Fruit fly (Drosophila melanogaster) whole organism, embryonic: Measurements from ENCODE around the gene CG16775.
A peak's percentile ranks its signal among the peaks of the same experiment; 100 is the strongest.

Source experiments
- CG1024 ChIP-seq: fragments of 200-800 bp; sonication (Bioruptor generic); IDR thresholded peaks from 2 replicates; pipeline ENCODE4 v1.3.6; 2022; ENCODE audit warnings: missing biosample characterization, missing genetic modification characterization
- CG11695 ChIP-seq: fragments of 200-800 bp; sonication (Bioruptor generic); IDR thresholded peaks from 3 replicates; pipeline ENCODE4 v1.3.6; 2022; ENCODE audit warnings: missing biosample characterization, missing genetic modification characterization
- CG12071 ChIP-seq: fragments of 200-800 bp; sonication (Bioruptor generic); optimal IDR thresholded peaks from 3 replicates; lab custom pipeline; 2018; ENCODE audit warnings: missing biosample characterization, mild to moderate bottlenecking, missing genetic modification characterization
- CG12659 ChIP-seq: fragments of 200-800 bp; sonication (Bioruptor generic); optimal IDR thresholded peaks from 3 replicates; lab custom pipeline; 2017; ENCODE audit warnings: mild to moderate bottlenecking, missing biosample characterization, missing genetic modification reagents, missing genetic modification characterization
- CG13287 ChIP-seq: fragments of 200-800 bp; sonication (Bioruptor generic); IDR thresholded peaks from 2 replicates; pipeline ENCODE4 v1.3.6; 2022; ENCODE audit warnings: missing biosample characterization, missing genetic modification characterization; ENCODE audit not compliant: partially characterized antibody
- CG14050 ChIP-seq: fragments of 200-800 bp; sonication (Bioruptor generic); IDR thresholded peaks from 3 replicates; pipeline ENCODE4 v1.3.6; 2022; ENCODE audit warnings: missing biosample characterization, missing genetic modification characterization
- CG14441 ChIP-seq: fragments of 200-800 bp; sonication (Bioruptor generic); IDR thresholded peaks from 2 replicates; pipeline ENCODE4 v1.3.6; 2022; ENCODE audit warnings: missing biosample characterization, missing genetic modification characterization
- CG15073 ChIP-seq: fragments of 200-800 bp; sonication (Bioruptor generic); optimal IDR thresholded peaks from 2 replicates; lab custom pipeline; 2016; ENCODE audit warnings: missing biosample characterization, missing genetic modification characterization
- CG1529 ChIP-seq: fragments of 200-800 bp; sonication (Bioruptor generic); optimal IDR thresholded peaks from 3 replicates; lab custom pipeline; 2018; ENCODE audit warnings: missing biosample characterization, missing genetic modification characterization
- CG16813 ChIP-seq: fragments of 200-800 bp; sonication (Bioruptor generic); IDR thresholded peaks from 3 replicates; pipeline ENCODE4 v1.3.6; 2022; ENCODE audit warnings: missing biosample characterization, missing genetic modification characterization; ENCODE audit not compliant: partially characterized antibody
- CG17829 ChIP-seq: fragments of 200-800 bp; optimal IDR thresholded peaks from 2 replicates; lab custom pipeline; 2019; ENCODE audit warnings: missing biosample characterization, mild to moderate bottlenecking, missing genetic modification characterization, moderate library complexity
- CG2129 ChIP-seq: fragments of 200-800 bp; sonication (Bioruptor generic); IDR thresholded peaks from 2 replicates; pipeline ENCODE4 v1.3.6; 2022; ENCODE audit warnings: missing biosample characterization, missing genetic modification characterization; ENCODE audit not compliant: partially characterized antibody
- CG2889 ChIP-seq: fragments of 200-800 bp; sonication (Bioruptor generic); IDR thresholded peaks from 3 replicates; pipeline ENCODE4 v1.3.6; 2022; ENCODE audit warnings: missing biosample characterization, missing genetic modification characterization
- CG33213 ChIP-seq: fragments of 200-800 bp; sonication (Bioruptor generic); optimal IDR thresholded peaks from 3 replicates; lab custom pipeline; 2016; ENCODE audit warnings: missing biosample characterization, missing genetic modification characterization
- CG3726 ChIP-seq: fragments of 200-800 bp; sonication (Bioruptor generic); IDR thresholded peaks from 3 replicates; pipeline ENCODE4, ENCODE4 v1.3.6; 2022; ENCODE audit warnings: missing biosample characterization, missing genetic modification characterization
- CG4328 ChIP-seq: fragments of 200-800 bp; sonication (Bioruptor generic); optimal IDR thresholded peaks from 3 replicates; lab custom pipeline; 2017; ENCODE audit warnings: missing biosample characterization, missing genetic modification reagents, missing genetic modification characterization
- CG4360 ChIP-seq: fragments of 200-800 bp; sonication (Bioruptor generic); IDR thresholded peaks from 2 replicates; pipeline ENCODE4 v1.3.6; 2022; ENCODE audit warnings: missing biosample characterization, missing genetic modification characterization
- CG4404 ChIP-seq: fragments of 200-800 bp; sonication (Bioruptor generic); IDR thresholded peaks from 2 replicates; pipeline ENCODE4 v1.3.6; 2022; ENCODE audit warnings: missing biosample characterization, missing genetic modification characterization
- CG4707 ChIP-seq: fragments of 200-800 bp; sonication (Bioruptor generic); optimal IDR thresholded peaks from 2 replicates; lab custom pipeline; 2018; ENCODE audit warnings: missing biosample characterization, mild to moderate bottlenecking, missing genetic modification characterization, moderate library complexity
- CG5953 ChIP-seq: fragments of 200-800 bp; sonication (Bioruptor generic); IDR thresholded peaks from 2 replicates; pipeline ENCODE4 v1.3.6; 2022; ENCODE audit warnings: missing biosample characterization, missing genetic modification characterization
- CG8765 ChIP-seq: fragments of 200-800 bp; sonication (Bioruptor generic); IDR thresholded peaks from 2 replicates; pipeline ENCODE4 v1.3.6; 2022; ENCODE audit warnings: missing biosample characterization, missing genetic modification characterization
- CG9437 ChIP-seq: fragments of 200-800 bp; sonication (Bioruptor generic); optimal IDR thresholded peaks from 2 replicates; lab custom pipeline; 2018; ENCODE audit warnings: missing biosample characterization, mild to moderate bottlenecking, missing genetic modification characterization
- CG9727 ChIP-seq: fragments of 200-800 bp; sonication (Bioruptor generic); optimal IDR thresholded peaks from 3 replicates; lab custom pipeline; 2017; ENCODE audit warnings: missing biosample characterization, mild to moderate bottlenecking, missing genetic modification characterization
- Camta ChIP-seq: fragments of 200-800 bp; sonication (Bioruptor generic); optimal IDR thresholded peaks from 2 replicates; lab custom pipeline; 2016; ENCODE audit warnings: missing biosample characterization, missing genetic modification characterization
- CkIIα-i1 ChIP-seq: fragments of 200-800 bp; sonication (Bioruptor generic); IDR thresholded peaks from 2 replicates; pipeline ENCODE4 v1.3.6; 2022; ENCODE audit warnings: missing biosample characterization, missing genetic modification characterization
- Dek ChIP-seq: fragments of 200-800 bp; sonication (Bioruptor generic); optimal IDR thresholded peaks from 3 replicates; lab custom pipeline; 2019; ENCODE audit warnings: missing biosample characterization, mild to moderate bottlenecking, missing genetic modification characterization, moderate library complexity
- E2f1 ChIP-seq: fragments of 200-800 bp; sonication (Bioruptor generic); IDR thresholded peaks from 2 replicates; pipeline ENCODE4 v1.3.6; 2022; ENCODE audit warnings: missing biosample characterization, missing genetic modification characterization
- Side ChIP-seq: fragments of 200-800 bp; sonication (Bioruptor generic); optimal IDR thresholded peaks from 2 replicates; lab custom pipeline; 2016; ENCODE audit warnings: missing biosample characterization, missing genetic modification characterization
- TFAM ChIP-seq: fragments of 200-800 bp; sonication (Bioruptor generic); optimal IDR thresholded peaks from 2 replicates; lab custom pipeline; 2017; ENCODE audit warnings: missing biosample characterization, missing genetic modification characterization, inconsistent platforms
- Taf1 ChIP-seq: fragments of 200-800 bp; sonication (Bioruptor generic); IDR thresholded peaks from 2 replicates; pipeline ENCODE4 v1.3.6; 2022; ENCODE audit warnings: missing biosample characterization, missing genetic modification characterization
- Usf ChIP-seq: fragments of 200-800 bp; sonication (Bioruptor generic); optimal IDR thresholded peaks from 2 replicates; lab custom pipeline; 2017; ENCODE audit warnings: missing genotype, missing biosample characterization, missing genetic modification characterization
- Vsx1 ChIP-seq: fragments of 200-800 bp; sonication (Bioruptor generic); optimal IDR thresholded peaks from 2 replicates; lab custom pipeline; 2017; ENCODE audit warnings: missing biosample characterization, mild to moderate bottlenecking, missing genetic modification characterization, missing genetic modification reagents
- ap ChIP-seq: fragments of 200-800 bp; sonication (Bioruptor generic); IDR thresholded peaks from 2 replicates; pipeline ENCODE4 v1.3.6; 2022; ENCODE audit warnings: missing biosample characterization, missing genetic modification characterization
- ato ChIP-seq: fragments of 200-800 bp; sonication (Bioruptor generic); IDR thresholded peaks from 2 replicates; pipeline ENCODE4 v1.3.6; 2022; ENCODE audit warnings: missing biosample characterization, missing genetic modification characterization; ENCODE audit not compliant: partially characterized antibody
- bab2 ChIP-seq: fragments of 200-800 bp; sonication (Bioruptor generic); optimal IDR thresholded peaks from 2 replicates; lab custom pipeline; 2016; ENCODE audit warnings: missing biosample characterization, missing genetic modification characterization
- bowl ChIP-seq: fragments of 200-800 bp; sonication (Bioruptor generic); IDR thresholded peaks from 2 replicates; pipeline ENCODE4 v1.3.6; 2022; ENCODE audit warnings: missing biosample characterization, missing genetic modification characterization
- btn ChIP-seq: fragments of 200-800 bp; sonication (Bioruptor generic); optimal IDR thresholded peaks from 2 replicates; lab custom pipeline; 2016; ENCODE audit warnings: missing biosample characterization, missing genetic modification characterization
- chn ChIP-seq: fragments of 200-800 bp; sonication (Bioruptor generic); optimal IDR thresholded peaks from 2 replicates; lab custom pipeline; 2016; ENCODE audit warnings: missing biosample characterization, missing genetic modification characterization
- ci ChIP-seq: fragments of 200-800 bp; sonication (Bioruptor generic); IDR thresholded peaks from 3 replicates; pipeline ENCODE4 v1.3.6; 2022; ENCODE audit warnings: missing biosample characterization, missing genetic modification characterization
- dati ChIP-seq: fragments of 200-800 bp; sonication (Bioruptor generic); IDR thresholded peaks from 2 replicates; pipeline ENCODE4 v1.3.6; 2022; ENCODE audit warnings: missing biosample characterization, missing genetic modification characterization
- disco-r ChIP-seq: fragments of 200-800 bp; sonication (Bioruptor generic); optimal IDR thresholded peaks from 2 replicates; lab custom pipeline; 2016; ENCODE audit warnings: missing biosample characterization, missing genetic modification characterization
- dpn ChIP-seq, 2 experiments: fragments of 200-800 bp; sonication (Bioruptor generic); optimal IDR thresholded peaks; 3 replicates each; lab custom pipeline; 2016; ENCODE audit warnings: missing biosample characterization in 2 of 2, missing genetic modification characterization in 2 of 2
- ems ChIP-seq: fragments of 200-800 bp; sonication (Bioruptor generic); optimal IDR thresholded peaks from 3 replicates; lab custom pipeline; 2016; ENCODE audit warnings: missing biosample characterization, missing genetic modification characterization
- en ChIP-seq: fragments of 200-800 bp; sonication (Bioruptor generic); optimal IDR thresholded peaks from 2 replicates; lab custom pipeline; 2016; ENCODE audit warnings: missing biosample characterization, missing genetic modification characterization
- gt ChIP-seq: fragments of 200-800 bp; sonication (Bioruptor generic); IDR thresholded peaks from 2 replicates; pipeline ENCODE4 v1.3.6; 2022; ENCODE audit warnings: missing biosample characterization, missing genetic modification characterization
- her ChIP-seq: fragments of 200-800 bp; sonication (Bioruptor generic); optimal IDR thresholded peaks from 2 replicates; lab custom pipeline; 2016; ENCODE audit warnings: missing biosample characterization, missing genetic modification characterization
- insv ChIP-seq, 2 experiments: fragments of 200-800 bp; sonication (Bioruptor generic); optimal IDR thresholded peaks; 3 replicates each; lab custom pipeline; 2016 to 2018; ENCODE audit warnings: missing biosample characterization in 2 of 2, missing genetic modification characterization in 2 of 2
- sc ChIP-seq, 3 experiments: fragments of >200 bp in 2 of 3; fragments of 200-800 bp in 1 of 3; sonication (Bioruptor generic) in 1 of 3; optimal IDR thresholded peaks; 2 replicates in 2 of 3; 3 replicates in 1 of 3; lab custom pipeline; 2017; ENCODE audit warnings: mild to moderate bottlenecking in 1 of 3, missing biosample characterization in 1 of 3, missing genetic modification characterization in 1 of 3, missing genetic modification reagents in 1 of 3
- slp2 ChIP-seq: fragments of 200-800 bp; sonication (Bioruptor generic); optimal IDR thresholded peaks from 2 replicates; lab custom pipeline; 2016; ENCODE audit warnings: missing biosample characterization, missing genetic modification characterization
- sug ChIP-seq: fragments of 200-800 bp; optimal IDR thresholded peaks from 2 replicates; lab custom pipeline; 2019; ENCODE audit warnings: missing biosample characterization, mild to moderate bottlenecking, missing genetic modification characterization, moderate library complexity

Gene CG16775

DNA sequence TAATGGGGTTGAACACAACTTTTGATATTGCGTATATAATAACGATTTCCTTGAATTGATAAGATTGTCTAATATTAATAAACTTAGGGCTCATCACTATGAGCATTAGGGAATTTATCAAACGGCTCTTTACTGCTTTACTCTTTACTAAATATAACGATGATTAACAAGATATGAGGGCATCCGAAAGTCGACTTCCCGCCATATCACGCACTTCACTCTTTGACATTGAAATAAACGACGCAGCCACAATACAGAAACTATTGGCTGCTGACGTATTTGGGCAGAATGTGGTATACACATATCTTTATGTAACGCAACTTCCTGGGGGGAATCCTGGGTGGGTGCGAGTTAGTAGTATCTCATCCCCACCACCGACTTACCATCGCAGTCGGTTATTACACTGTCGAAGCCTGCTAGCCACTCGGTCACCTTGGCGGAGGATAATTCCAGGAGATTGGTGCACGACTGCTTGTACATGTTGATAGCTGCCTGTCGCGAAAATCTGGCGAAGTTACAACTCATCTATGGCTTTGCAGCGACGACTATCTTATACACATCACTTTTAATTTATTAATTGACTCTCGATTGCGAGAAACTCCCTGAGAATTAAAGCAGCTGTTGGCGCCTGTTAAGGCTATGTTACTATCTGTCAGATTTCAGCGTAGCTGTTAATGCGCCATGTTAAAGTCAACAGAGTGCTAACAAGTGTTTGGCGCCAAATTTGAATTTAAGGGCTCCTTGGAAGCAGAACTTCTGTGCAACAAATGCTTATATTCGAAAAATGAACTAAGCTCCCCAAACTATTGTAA is 43.3 kb downstream of the CG16775 start, which contains the start of gene CG5567 (continued):
- TF ChIP-seq CG33213 (GFP tag; lab: Kevin White, UChicago) (no peak), CG12659 (GFP tag; lab: Kevin White, UChicago) (peak; percentile 20), slp2 (GFP tag; lab: Kevin White, UChicago) (no peak), TFAM (GFP tag; lab: Kevin White, UChicago) (no peak), CG4707 (GFP tag; lab: Kevin White, UChicago) (no peak), CG4328 (GFP tag; lab: Kevin White, UChicago) (no peak), chn (no peak), Camta (GFP tag; lab: Kevin White, UChicago) (no peak), dpn (GFP tag; optimal IDR thresholded peaks at IDR 0.05; lab: Kevin White, UChicago) (peak in 1 of 2 experiments; percentile 21), CG11695 (GFP tag; lab: Robert Waterston, UW) (peak; percentile 46; the same call in 1 of the 3 replicates), bowl (no peak), E2f1 (no peak), Dek (tag; lab: Kevin White, UChicago) (no peak), bab2 (GFP tag; lab: Kevin White, UChicago) (no peak), sc (optimal IDR thresholded peaks at IDR 0.05; lab: Kevin White, UChicago) (no peak), sc (GFP tag; optimal IDR thresholded peaks at IDR 0.05; lab: Kevin White, UChicago) (no peak), Vsx1 (no peak), insv (GFP tag; optimal IDR thresholded peaks at IDR 0.05; lab: Kevin White, UChicago) (no peak), btn (GFP tag; lab: Kevin White, UChicago) (no peak), CG4360 (no peak), CG12071 (GFP tag; lab: Kevin White, UChicago) (no peak), Side (GFP tag; lab: Kevin White, UChicago) (no peak), CG17829 (no peak), Usf (no peak), CG5953 (GFP tag; lab: Robert Waterston, UW) (no peak), ato (no peak), en (GFP tag; lab: Kevin White, UChicago) (no peak), CG13287 (peak; percentile 26; the same call in 1 of the 2 replicates), gt (GFP tag; lab: Robert Waterston, UW) (no peak), Taf1 (GFP tag; lab: Robert Waterston, UW) (no peak), CG1529 (no peak), dati (GFP tag; lab: Robert Waterston, UW) (no peak), CG15073 (no peak), CG14441 (GFP tag; lab: Robert Waterston, UW) (no peak), CkIIα-i1 (GFP tag; lab: Robert Waterston, UW) (no peak), ci (0 out of 3 replicates have a peak, but pooled peaks have one; percentile 37), CG16813 (GFP tag; lab: Robert Waterston, UW) (no peak), CG14050 (no peak), CG4404 (no peak), disco-r (GFP tag; lab: Kevin White, UChicago) (no peak), CG2129 (GFP tag; lab: Robert Waterston, UW) (no peak), ap (no peak), CG9437 (GFP tag; lab: Kevin White, UChicago) (no peak), sug (tag; lab: Kevin White, UChicago) (peak; percentile 36), CG8765 (no peak), CG9727 (GFP tag; lab: Kevin White, UChicago) (no peak), CG2889 (GFP tag; lab: Robert Waterston, UW) (no peak), CG3726 (GFP tag; lab: Robert Waterston, UW) (no peak), ems (GFP tag; lab: Kevin White, UChicago) (no peak), CG1024 (GFP tag; lab: Robert Waterston, UW) (no peak), her (GFP tag; lab: Kevin White, UChicago) (no peak)
